ENCODE assay signal across 1 worm cellular context in the genomic region with DNA sequence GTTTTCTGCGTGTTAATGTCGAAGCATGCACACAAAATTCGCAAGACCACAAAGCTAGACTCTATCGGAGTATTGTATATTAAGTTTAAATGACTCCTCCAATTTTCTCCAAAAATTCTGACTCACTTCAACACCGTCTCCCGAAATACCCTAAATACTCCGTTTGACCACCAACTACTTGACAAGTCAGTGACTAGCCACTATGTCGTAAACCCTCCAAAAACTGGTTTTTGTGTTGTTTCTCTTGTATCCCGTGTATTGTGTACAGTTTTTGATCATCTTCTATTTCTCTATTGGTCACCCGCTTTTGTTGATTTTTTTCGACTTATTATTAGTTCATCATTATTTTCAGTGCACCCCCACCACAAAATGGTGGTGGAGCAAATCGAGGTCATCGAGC.
TF ChIP-seq lines count a peak whose summit lies in the region.

A gene (plus strand): TSS at position 353 of the 400 bp plus-strand sequence.

TF ChIP-seq in whole organism, L1 larva, 84 proteins besides CTCF, POLR2A, EP300 and RAD21 (continued from another document):
- TF ChIP-seq lin-13 (GFP tag; optimal IDR thresholded peaks at IDR 0.05; lab: Kevin White, UChicago) (no peak), ceh-88 (GFP tag; IDR thresholded peaks at IDR 0.05; lab: Robert Waterston, UW) (no peak), lin-35 (GFP tag; optimal IDR thresholded peaks at IDR 0.05; lab: Kevin White, UChicago) (peak in 1 of 2 experiments; percentile 37), efl-1 (optimal IDR thresholded peaks at IDR 0.05; lab: Kevin White, UChicago) (no peak), efl-1 (GFP tag; optimal IDR thresholded peaks at IDR 0.05 in 1 of 2; lab: Kevin White, UChicago) (peak in 1 of 2 experiments; percentile 45), snu-23 (GFP tag; optimal IDR thresholded peaks at IDR 0.05; lab: Kevin White, UChicago) (peak; percentile 52), blmp-1 (tag; optimal IDR thresholded peaks at IDR 0.05; lab: Kevin White, UChicago) (peak; percentile 66), elt-3 (tag; optimal IDR thresholded peaks at IDR 0.05; lab: Kevin White, UChicago) (peak in 2 of 6 experiments; percentile 34 to 35), nhr-71 (tag; optimal IDR thresholded peaks at IDR 0.05; lab: Kevin White, UChicago) (peak; percentile 15), lsy-2 (tag; optimal IDR thresholded peaks at IDR 0.05; lab: Kevin White, UChicago) (peak in 1 of 2 experiments; percentile 16), nhr-84 (tag; optimal IDR thresholded peaks at IDR 0.05; lab: Kevin White, UChicago) (no peak), unc-98 (GFP tag; IDR thresholded peaks at IDR 0.05; lab: Robert Waterston, UW) (no peak), lin-14 (GFP tag; optimal IDR thresholded peaks at IDR 0.05; lab: Kevin White, UChicago) (peak; percentile 62), mdl-1 (tag; optimal IDR thresholded peaks at IDR 0.05; lab: Kevin White, UChicago) (no peak)
